In genomic region chr3L:378072-378423, dm6 we compare ENCODE assay signal across 6 fruit fly cellular contexts.
A peak's percentile ranks its signal among the peaks of the same experiment; 100 is the strongest.
TF ChIP-seq lines count a peak whose summit lies in the region.

No protein-coding gene starts in this region.

- peak; percentile 42 to 77 for TF ChIP-seq CTCF in S2 (optimal IDR thresholded peaks at IDR 0.05; lab: Kevin White, UChicago)
- TF ChIP-seq CTCF in whole organism, embryonic (GFP tag; optimal IDR thresholded peaks at IDR 0.05; lab: Kevin White, UChicago), result no peak

TF ChIP-seq in whole organism, 6 proteins besides CTCF, POLR2A, EP300 and RAD21:
- TF ChIP-seq psq (optimal IDR thresholded peaks at IDR 0.05; lab: Kevin White, UChicago), result no peak
- peak; percentile 55 for TF ChIP-seq Dll (optimal IDR thresholded peaks at IDR 0.05; lab: Kevin White, UChicago)
- no peak for TF ChIP-seq pan (optimal IDR thresholded peaks at IDR 0.05; lab: Kevin White, UChicago)
- TF ChIP-seq CG8478 (optimal IDR thresholded peaks at IDR 0.05; lab: Kevin White, UChicago), result peak; percentile 100
- TF ChIP-seq usp (GFP tag; optimal IDR thresholded peaks at IDR 0.05; lab: Kevin White, UChicago), result no peak
- TF ChIP-seq EcR (GFP tag; optimal IDR thresholded peaks at IDR 0.05; lab: Kevin White, UChicago), result no peak
TF ChIP-seq in whole organism: peak in this region for 2.

TF ChIP-seq in whole organism, adult, 20 proteins besides CTCF, POLR2A, EP300 and RAD21:
- TF ChIP-seq CG11617 (GFP tag; optimal IDR thresholded peaks at IDR 0.05; lab: Kevin White, UChicago), result no peak
- no peak for TF ChIP-seq CG14711 (tag; optimal IDR thresholded peaks at IDR 0.05; lab: Kevin White, UChicago)
- TF ChIP-seq pad (GFP tag; optimal IDR thresholded peaks at IDR 0.05; lab: Kevin White, UChicago), result peak; percentile 94

TF ChIP-seq in whole organism, embryonic, 481 proteins besides CTCF, POLR2A, EP300 and RAD21 (continues in another document):
- TF ChIP-seq wdn (GFP tag; IDR thresholded peaks at IDR 0.05; lab: Robert Waterston, UW), result no peak
- no peak for TF ChIP-seq CG11093 (GFP tag; IDR thresholded peaks at IDR 0.05; lab: Robert Waterston, UW)
- no peak for TF ChIP-seq Sox100B (GFP tag; optimal IDR thresholded peaks at IDR 0.05; lab: Kevin White, UChicago)
- no peak for TF ChIP-seq psq (GFP tag; optimal IDR thresholded peaks at IDR 0.05; lab: Kevin White, UChicago)
- peak; percentile 84 for TF ChIP-seq Adf1 (GFP tag; IDR thresholded peaks at IDR 0.05; lab: Robert Waterston, UW)
- no peak for TF ChIP-seq CG9932 (GFP tag; IDR thresholded peaks at IDR 0.05; lab: Robert Waterston, UW)
- peak; percentile 53; the same call in 1 of the 2 replicates for TF ChIP-seq CG13287 (GFP tag; IDR thresholded peaks at IDR 0.05; lab: Robert Waterston, UW; ENCODE audit: partially characterized antibody)
- TF ChIP-seq B-H1 (GFP tag; IDR thresholded peaks at IDR 0.05; lab: Robert Waterston, UW), result no peak
- TF ChIP-seq sr (GFP tag; IDR thresholded peaks at IDR 0.05; lab: Robert Waterston, UW), result peak; percentile 91
- peak; percentile 64 for TF ChIP-seq sens (GFP tag; lab: Kevin White, UChicago)
- 0 out of 3 replicates have a peak, but pooled peaks have one; percentile 26 for TF ChIP-seq hb (GFP tag; IDR thresholded peaks at IDR 0.05; lab: Robert Waterston, UW; ENCODE audit: partially characterized antibody)
- no peak for TF ChIP-seq CG8388 (GFP tag; optimal IDR thresholded peaks at IDR 0.05; lab: Kevin White, UChicago)
- peak; percentile 59; the same call in 2 of the 3 replicates for TF ChIP-seq vnd (GFP tag; IDR thresholded peaks at IDR 0.05; lab: Robert Waterston, UW; ENCODE audit: partially characterized antibody)
- peak; percentile 100 for TF ChIP-seq Nf-YC (tag; optimal IDR thresholded peaks at IDR 0.05; lab: Kevin White, UChicago)
- peak in 1 of 2 experiments; percentile 13 for TF ChIP-seq chif (GFP tag; optimal IDR thresholded peaks at IDR 0.05; lab: Kevin White, UChicago)
- TF ChIP-seq Jarid2 (GFP tag; optimal IDR thresholded peaks at IDR 0.05; lab: Kevin White, UChicago), result peak; percentile 79
- peak; percentile 46; the same call in 1 of the 4 replicates for TF ChIP-seq Dll (GFP tag; IDR thresholded peaks at IDR 0.05; lab: Robert Waterston, UW; ENCODE audit: partially characterized antibody)
- peak; percentile 33; the same call in 1 of the 3 replicates for TF ChIP-seq otp (GFP tag; IDR thresholded peaks at IDR 0.05; lab: Robert Waterston, UW)
- peak; percentile 14 for TF ChIP-seq CoRest (tag; optimal IDR thresholded peaks at IDR 0.05; lab: Kevin White, UChicago)
- TF ChIP-seq Sin3A (optimal IDR thresholded peaks at IDR 0.05; lab: Kevin White, UChicago), result no peak
- TF ChIP-seq z (GFP tag; IDR thresholded peaks at IDR 0.05; lab: Robert Waterston, UW), result no peak
- peak; percentile 28 for TF ChIP-seq Elba2 (GFP tag; optimal IDR thresholded peaks at IDR 0.05; lab: Kevin White, UChicago)
- peak; percentile 16; the same call in 1 of the 2 replicates for TF ChIP-seq seq (GFP tag; IDR thresholded peaks at IDR 0.05; lab: Robert Waterston, UW)
- peak; percentile 66 for TF ChIP-seq Abd-B (GFP tag; optimal IDR thresholded peaks at IDR 0.05; lab: Kevin White, UChicago)
- TF ChIP-seq CG10267 (tag; optimal IDR thresholded peaks at IDR 0.05; lab: Kevin White, UChicago), result no peak
- no peak for TF ChIP-seq Dp (GFP tag; optimal IDR thresholded peaks at IDR 0.05; lab: Kevin White, UChicago)

TF ChIP-seq in whole organism, prepupa, 60 proteins besides CTCF, POLR2A, EP300 and RAD21:
- TF ChIP-seq CG7368 (GFP tag; optimal IDR thresholded peaks at IDR 0.05; lab: Kevin White, UChicago) (no peak), CG15336 (GFP tag; IDR thresholded peaks at IDR 0.05; lab: Robert Waterston, UW) (no peak), fkh (GFP tag; optimal IDR thresholded peaks at IDR 0.05; lab: Kevin White, UChicago) (peak; percentile 54), vri (GFP tag; optimal IDR thresholded peaks at IDR 0.05; lab: Kevin White, UChicago) (no peak), Sox14 (GFP tag; optimal IDR thresholded peaks at IDR 0.05; lab: Kevin White, UChicago) (peak; percentile 23)

TF ChIP-seq in whole organism, wandering third instar larva, 38 proteins besides CTCF, POLR2A, EP300 and RAD21:
- TF ChIP-seq dmrt93B (GFP tag; optimal IDR thresholded peaks at IDR 0.05; lab: Kevin White, UChicago) (no peak), sage (GFP tag; optimal IDR thresholded peaks at IDR 0.05; lab: Kevin White, UChicago) (no peak), Dif (GFP tag; optimal IDR thresholded peaks at IDR 0.05; lab: Kevin White, UChicago; ENCODE audit: partially characterized antibody) (peak; percentile 51), brk (GFP tag; optimal IDR thresholded peaks at IDR 0.05; lab: Kevin White, UChicago) (no peak), CrebA (GFP tag; optimal IDR thresholded peaks at IDR 0.05; lab: Kevin White, UChicago; ENCODE audit: borderline replicate concordance) (no peak), Vsx2 (GFP tag; optimal IDR thresholded peaks at IDR 0.05; lab: Kevin White, UChicago; ENCODE audit: partially characterized antibody) (peak; percentile 55), Myc (optimal IDR thresholded peaks at IDR 0.05; lab: Kevin White, UChicago) (no peak), Hnf4 (GFP tag; optimal IDR thresholded peaks at IDR 0.05; lab: Kevin White, UChicago) (no peak), fru (GFP tag; optimal IDR thresholded peaks at IDR 0.05; lab: Kevin White, UChicago) (no peak), dl (GFP tag; optimal IDR thresholded peaks at IDR 0.05; lab: Kevin White, UChicago; ENCODE audit: insufficient read depth in 1 of 2, partially characterized antibody in 2 of 2) (peak in 1 of 2 experiments; percentile 44), dsf (GFP tag; optimal IDR thresholded peaks at IDR 0.05; lab: Kevin White, UChicago; ENCODE audit: borderline replicate concordance) (no peak)
